Fruit fly (Drosophila melanogaster) whole organism, adult: Measurements from ENCODE around the gene HisRS.

Source experiments
- Mnt ChIP-seq: fragments of 200-800 bp; sonication (Bioruptor generic); optimal IDR thresholded peaks from 2 replicates; lab custom pipeline; 2016; ENCODE audit warnings: missing biosample characterization, mild to moderate bottlenecking, missing genetic modification characterization
- cic ChIP-seq: fragments of 200-800 bp; sonication (Bioruptor generic); optimal IDR thresholded peaks from 2 replicates; lab custom pipeline; 2017; ENCODE audit warnings: missing biosample characterization, mild to moderate bottlenecking, missing genetic modification characterization, moderate library complexity

DNA sequence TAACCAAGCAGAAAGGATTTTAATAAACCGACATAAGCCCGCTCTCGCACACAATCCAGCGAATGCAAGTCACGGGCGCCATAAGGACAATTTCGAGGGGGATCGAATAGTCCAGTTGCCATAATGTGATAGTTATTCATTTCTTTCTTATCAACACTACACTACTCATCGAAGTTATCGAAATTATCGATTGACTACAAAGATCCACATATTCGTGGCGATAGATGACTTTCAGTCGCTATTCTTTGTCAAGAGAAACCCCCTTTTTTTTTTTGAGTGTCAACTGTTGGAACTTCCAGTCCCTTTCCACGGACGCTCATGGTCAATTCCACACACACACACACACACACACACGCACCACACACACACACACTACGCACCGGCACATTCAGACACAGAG lies 39.3 kb downstream of the HisRS start:
- TF ChIP-seq Mnt (GFP tag; lab: Kevin White, UChicago) (no peak), cic (GFP tag; lab: Kevin White, UChicago) (no peak)
